Fruit fly (Drosophila melanogaster) whole organism, wandering third instar larva: Measurements from ENCODE around the gene Trhn.

Source experiments
- CG32264 ChIP-seq: fragments of 200-800 bp; sonication (Bioruptor generic); optimal IDR thresholded peaks from 2 replicates; lab custom pipeline; 2016; ENCODE audit warnings: missing biosample characterization, missing genetic modification characterization
- CG9705 ChIP-seq: fragments of 200-800 bp; sonication (Bioruptor generic); optimal IDR thresholded peaks from 2 replicates; lab custom pipeline; 2018; ENCODE audit warnings: missing biosample characterization, mild to moderate bottlenecking, missing genetic modification characterization
- CrebA ChIP-seq: fragments of 200-800 bp; sonication (Bioruptor generic); optimal IDR thresholded peaks from 2 replicates; lab custom pipeline; 2016; ENCODE audit warnings: missing biosample characterization, mild to moderate bottlenecking, missing genetic modification characterization, borderline replicate concordance
- Dfd ChIP-seq: fragments of >200 bp; optimal IDR thresholded peaks from 2 replicates; lab custom pipeline; 2017; ENCODE audit warnings: missing biosample characterization, missing genetic modification characterization
- Dif ChIP-seq: fragments of 200-275, 200-300 bp; sonication (Bioruptor generic); optimal IDR thresholded peaks from 2 replicates; lab custom pipeline; 2018; ENCODE audit warnings: missing biosample characterization, missing genetic modification characterization; ENCODE audit not compliant: partially characterized antibody
- GATAd ChIP-seq: sonication (Bioruptor generic); optimal IDR thresholded peaks from 2 replicates; lab custom pipeline; 2016; ENCODE audit warnings: missing biosample characterization, missing genetic modification characterization
- HLH106 ChIP-seq: fragments of 200-800 bp; optimal IDR thresholded peaks from 3 replicates; lab custom pipeline; 2019; ENCODE audit warnings: missing biosample characterization, mild to moderate bottlenecking, missing genetic modification characterization, moderate library complexity
- Hnf4 ChIP-seq: fragments of 200-800 bp; sonication (Bioruptor generic); optimal IDR thresholded peaks from 2 replicates; lab custom pipeline; 2016; ENCODE audit warnings: missing biosample characterization, mild to moderate bottlenecking, missing genetic modification characterization
- Hr78 ChIP-seq: fragments of >200 bp; optimal IDR thresholded peaks from 2 replicates; lab custom pipeline; 2017; ENCODE audit warnings: missing biosample characterization, missing genetic modification characterization
- Hr83 ChIP-seq: fragments of 200-300 bp; sonication (Bioruptor generic); optimal IDR thresholded peaks from 2 replicates; lab custom pipeline; 2016; ENCODE audit warnings: missing biosample characterization, mild to moderate bottlenecking, missing genetic modification characterization, moderate library complexity; ENCODE audit not compliant: poor library complexity, severe bottlenecking
- Jra ChIP-seq: sonication (Bioruptor generic); optimal IDR thresholded peaks from 2 replicates; lab custom pipeline; 2016; ENCODE audit warnings: missing biosample characterization, missing genetic modification characterization
- Mio ChIP-seq: sonication (Bioruptor generic); optimal IDR thresholded peaks from 2 replicates; lab custom pipeline; 2016; ENCODE audit warnings: missing biosample characterization, missing genetic modification characterization
- Myc ChIP-seq: fragments of >200 bp; optimal IDR thresholded peaks from 2 replicates; lab custom pipeline; 2017
- N ChIP-seq: fragments of >200 bp; optimal IDR thresholded peaks from 2 replicates; lab custom pipeline; 2018; ENCODE audit warnings: missing biosample characterization, missing external identifiers, missing genetic modification characterization
- OdsH ChIP-seq: fragments of 200-800 bp; sonication (Bioruptor generic); optimal IDR thresholded peaks from 2 replicates; lab custom pipeline; 2016; ENCODE audit warnings: missing biosample characterization, mild to moderate bottlenecking, missing genetic modification characterization
- Rel ChIP-seq, 2 experiments: fragments of 200-800 bp; sonication (Bioruptor generic) in 1 of 2; optimal IDR thresholded peaks; 2 replicates in 1 of 2; 3 replicates in 1 of 2; lab custom pipeline; 2016 to 2019; ENCODE audit warnings: mild to moderate bottlenecking in 2 of 2, missing biosample characterization in 2 of 2, missing genetic modification characterization in 2 of 2, moderate library complexity in 1 of 2
- Sp1 ChIP-seq: fragments of 200-800 bp; sonication (Bioruptor generic); optimal IDR thresholded peaks from 3 replicates; lab custom pipeline; 2019; ENCODE audit warnings: missing biosample characterization, mild to moderate bottlenecking, missing genetic modification characterization, moderate library complexity
- Vsx2 ChIP-seq: fragments of 200-300, 225-300 bp; sonication (Bioruptor generic); optimal IDR thresholded peaks from 2 replicates; lab custom pipeline; 2018; ENCODE audit warnings: missing biosample characterization, missing genetic modification characterization; ENCODE audit not compliant: partially characterized antibody
- br ChIP-seq: fragments of 200-800 bp; sonication (Bioruptor generic); optimal IDR thresholded peaks from 2 replicates; lab custom pipeline; 2016; ENCODE audit warnings: missing biosample characterization, missing genetic modification characterization
- brk ChIP-seq: fragments of 200-800 bp; sonication (Bioruptor generic); optimal IDR thresholded peaks from 2 replicates; lab custom pipeline; 2016; ENCODE audit warnings: missing biosample characterization, mild to moderate bottlenecking, missing genetic modification characterization
- dl ChIP-seq, 2 experiments: fragments of 175-275, 200-275 bp in 1 of 2; fragments of 200-275 bp in 1 of 2; sonication (Bioruptor generic); optimal IDR thresholded peaks; lab custom pipeline; 2018; ENCODE audit warnings: mild to moderate bottlenecking in 2 of 2, missing biosample characterization in 2 of 2, missing genetic modification characterization in 2 of 2, moderate library complexity in 2 of 2; ENCODE audit not compliant: partially characterized antibody in 2 of 2, insufficient read depth in 1 of 2
- dsf ChIP-seq: sonication (Bioruptor generic); optimal IDR thresholded peaks from 2 replicates; lab custom pipeline; 2016; ENCODE audit warnings: missing biosample characterization, missing genetic modification characterization, borderline replicate concordance
- ey ChIP-seq: fragments of 200-800 bp; sonication (Bioruptor generic); optimal IDR thresholded peaks from 2 replicates; lab custom pipeline; 2016; ENCODE audit warnings: missing biosample characterization, missing genetic modification characterization
- foxo ChIP-seq, 2 experiments: fragments of 200-800 bp; sonication (Bioruptor generic); optimal IDR thresholded peaks; 2 replicates in 1 of 2; 3 replicates in 1 of 2; lab custom pipeline; 2016 to 2017; ENCODE audit warnings: missing biosample characterization in 2 of 2, missing genetic modification characterization in 2 of 2
- fru ChIP-seq: fragments of 200-800 bp; sonication (Bioruptor generic); optimal IDR thresholded peaks from 3 replicates; lab custom pipeline; 2016; ENCODE audit warnings: missing biosample characterization, mild to moderate bottlenecking, missing genetic modification characterization
- h ChIP-seq: fragments of 200-800 bp; sonication (Bioruptor generic); optimal IDR thresholded peaks from 3 replicates; lab custom pipeline; 2016; ENCODE audit warnings: missing biosample characterization, mild to moderate bottlenecking, missing genetic modification characterization
- lola ChIP-seq: fragments of >200 bp; optimal IDR thresholded peaks from 2 replicates; lab custom pipeline; 2017; ENCODE audit warnings: missing biosample characterization, missing genetic modification characterization
- pan ChIP-seq: fragments of >200 bp; optimal IDR thresholded peaks from 2 replicates; lab custom pipeline; 2017
- psq ChIP-seq: fragments of 200-800 bp; sonication (Bioruptor generic); optimal IDR thresholded peaks from 3 replicates; lab custom pipeline; 2017; ENCODE audit warnings: missing biosample characterization, mild to moderate bottlenecking, missing genetic modification characterization, moderate library complexity
- rgr ChIP-seq: fragments of 200-800 bp; sonication (Bioruptor generic); optimal IDR thresholded peaks from 3 replicates; lab custom pipeline; 2016; ENCODE audit warnings: missing biosample characterization, mild to moderate bottlenecking, missing genetic modification characterization
- sage ChIP-seq: fragments of 200-800 bp; sonication (Bioruptor generic); optimal IDR thresholded peaks from 2 replicates; lab custom pipeline; 2016; ENCODE audit warnings: missing biosample characterization, mild to moderate bottlenecking, missing genetic modification characterization
- tai ChIP-seq: sonication (Bioruptor generic); optimal IDR thresholded peaks from 2 replicates; lab custom pipeline; 2016; ENCODE audit warnings: missing biosample characterization, missing genetic modification characterization
- usp ChIP-seq: fragments of >200 bp; optimal IDR thresholded peaks from 2 replicates; lab custom pipeline; 2017; ENCODE audit warnings: missing biosample characterization, missing genetic modification characterization
- woc ChIP-seq: sonication (Bioruptor generic); optimal IDR thresholded peaks from 2 replicates; lab custom pipeline; 2016; ENCODE audit warnings: missing biosample characterization, mild to moderate bottlenecking, missing genetic modification characterization

Trhn gene

DNA sequence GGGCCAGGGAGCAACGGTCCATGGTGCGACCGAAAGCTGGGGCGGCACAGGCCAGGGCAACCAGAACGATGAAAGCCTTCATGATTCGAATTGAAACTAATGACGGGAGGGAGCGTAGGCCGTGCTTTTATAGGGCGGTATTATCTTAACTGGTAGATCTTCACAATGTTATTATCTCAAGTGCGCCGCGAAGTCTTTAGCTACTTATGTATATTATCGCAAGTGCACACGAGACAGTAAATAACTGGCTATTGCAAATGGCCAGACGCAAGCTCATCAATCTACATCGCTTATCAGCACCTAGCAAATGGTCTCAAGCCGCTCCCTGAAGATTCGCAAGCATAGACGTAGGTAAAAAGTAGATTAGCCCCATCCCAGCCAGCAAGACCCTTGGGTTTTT is 18.1 kb upstream of the Trhn start, which contains the start of gene LysD:
LysD (minus strand) TSS at position 101 of the 400 bp plus-strand sequence.
- TF ChIP-seq Dfd (GFP tag; lab: Kevin White, UChicago) (no peak), CG32264 (GFP tag; lab: Kevin White, UChicago) (no peak), Mio (GFP tag; lab: Kevin White, UChicago) (no peak), Vsx2 (GFP tag; lab: Kevin White, UChicago) (no peak), usp (GFP tag; lab: Kevin White, UChicago) (no peak), br (no peak), Sp1 (no peak), OdsH (no peak), dsf (GFP tag; lab: Kevin White, UChicago) (no peak), Hr78 (GFP tag; lab: Kevin White, UChicago) (no peak), psq (GFP tag; lab: Kevin White, UChicago) (no peak), dl (GFP tag; optimal IDR thresholded peaks at IDR 0.05; lab: Kevin White, UChicago; ENCODE audit: insufficient read depth in 1 of 2, partially characterized antibody in 2 of 2) (no peak)
- TF ChIP-seq, all 38 proteins: peak for 0

DNA sequence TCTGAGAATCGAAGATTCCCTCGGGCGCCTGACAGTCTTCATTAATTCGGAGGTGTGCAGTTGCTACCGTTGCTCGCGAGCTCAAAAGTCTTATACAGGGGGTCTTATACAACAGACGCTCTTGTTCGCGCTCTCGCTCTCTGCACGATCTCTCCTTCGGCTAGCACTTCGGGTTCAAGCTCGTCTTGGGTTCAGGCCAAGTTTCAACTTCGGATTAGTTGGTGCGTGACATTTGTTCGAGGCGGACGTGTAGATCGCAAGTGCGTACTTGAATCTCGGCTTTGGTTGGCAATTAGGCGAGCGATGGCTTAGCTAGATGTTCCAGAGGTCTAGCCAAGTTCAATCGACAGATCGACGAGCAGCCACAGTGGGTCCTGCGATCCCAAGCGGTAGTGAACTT is 15.2 kb upstream of the Trhn start:
- TF ChIP-seq lola (GFP tag; lab: Kevin White, UChicago), result no peak
- TF ChIP-seq Vsx2 (GFP tag; lab: Kevin White, UChicago), result no peak
- TF ChIP-seq dl (GFP tag; optimal IDR thresholded peaks at IDR 0.05; lab: Kevin White, UChicago; ENCODE audit: insufficient read depth in 1 of 2, partially characterized antibody in 2 of 2), result peak in 1 of 2 experiments; percentile 1
- peak; percentile 36 for TF ChIP-seq Dif (GFP tag; lab: Kevin White, UChicago)
- TF ChIP-seq, all 38 proteins: peak for 2

DNA sequence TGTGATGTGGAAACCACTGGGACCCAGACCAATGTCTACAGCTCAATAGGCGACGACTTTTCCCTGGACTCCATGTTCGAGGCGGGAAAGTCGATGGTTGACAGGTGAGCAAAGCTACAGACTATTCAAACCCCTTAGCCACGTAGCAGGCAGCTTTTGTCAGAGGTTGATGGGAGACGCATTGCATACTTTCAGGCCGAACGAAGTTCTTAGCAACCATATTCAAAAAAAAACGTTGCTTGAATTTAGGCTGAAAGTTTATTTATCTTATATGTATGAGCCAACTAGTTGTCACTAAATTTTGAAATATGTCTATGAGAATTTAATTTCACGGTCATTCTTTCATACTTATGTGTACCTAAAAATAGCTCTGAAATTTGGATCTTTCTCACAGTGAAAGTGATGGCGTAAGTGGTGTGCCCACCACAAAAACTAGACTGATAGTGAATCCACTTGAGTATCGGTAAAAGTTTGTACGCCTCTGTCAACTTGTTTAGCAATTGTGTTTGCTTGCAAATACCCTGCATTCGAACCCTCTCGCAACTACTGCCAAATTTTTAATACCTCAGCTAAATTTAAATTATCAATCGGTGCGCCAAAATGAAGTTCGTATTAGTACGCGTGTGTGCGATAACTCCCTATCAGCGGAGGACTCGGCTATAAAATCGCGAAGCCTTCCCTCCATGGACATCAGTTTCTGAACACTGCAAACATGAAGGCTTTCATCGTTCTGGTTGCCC is 13.9 kb upstream of the Trhn start, which contains the start of gene LysB:
LysB (plus strand) TSS at position 690 of the 740 bp plus-strand sequence.
- no peak for TF ChIP-seq Dfd (GFP tag; lab: Kevin White, UChicago)
- TF ChIP-seq Hr78 (GFP tag; lab: Kevin White, UChicago), result no peak
- TF ChIP-seq dl (GFP tag; optimal IDR thresholded peaks at IDR 0.05; lab: Kevin White, UChicago; ENCODE audit: insufficient read depth in 1 of 2, partially characterized antibody in 2 of 2), result peak; percentile 64 to 80
- TF ChIP-seq N (GFP tag; lab: Kevin White, UChicago), result peak; percentile 11
- no peak for TF ChIP-seq brk (GFP tag; lab: Kevin White, UChicago)
- no peak for TF ChIP-seq pan
- TF ChIP-seq Myc (lab: Kevin White, UChicago), result peak; percentile 85
- TF ChIP-seq foxo (GFP tag; optimal IDR thresholded peaks at IDR 0.05; lab: Kevin White, UChicago), result no peak
- TF ChIP-seq CrebA (GFP tag; lab: Kevin White, UChicago), result no peak
- TF ChIP-seq Rel (GFP tag; optimal IDR thresholded peaks at IDR 0.05; lab: Kevin White, UChicago), result no peak
- TF ChIP-seq Rel (tag; optimal IDR thresholded peaks at IDR 0.05; lab: Kevin White, UChicago), result peak; percentile 18
- no peak for TF ChIP-seq Mio (GFP tag; lab: Kevin White, UChicago)
- TF ChIP-seq Dif (GFP tag; lab: Kevin White, UChicago), result peak; percentile 96
- TF ChIP-seq Vsx2 (GFP tag; lab: Kevin White, UChicago), result peak; percentile 86

DNA sequence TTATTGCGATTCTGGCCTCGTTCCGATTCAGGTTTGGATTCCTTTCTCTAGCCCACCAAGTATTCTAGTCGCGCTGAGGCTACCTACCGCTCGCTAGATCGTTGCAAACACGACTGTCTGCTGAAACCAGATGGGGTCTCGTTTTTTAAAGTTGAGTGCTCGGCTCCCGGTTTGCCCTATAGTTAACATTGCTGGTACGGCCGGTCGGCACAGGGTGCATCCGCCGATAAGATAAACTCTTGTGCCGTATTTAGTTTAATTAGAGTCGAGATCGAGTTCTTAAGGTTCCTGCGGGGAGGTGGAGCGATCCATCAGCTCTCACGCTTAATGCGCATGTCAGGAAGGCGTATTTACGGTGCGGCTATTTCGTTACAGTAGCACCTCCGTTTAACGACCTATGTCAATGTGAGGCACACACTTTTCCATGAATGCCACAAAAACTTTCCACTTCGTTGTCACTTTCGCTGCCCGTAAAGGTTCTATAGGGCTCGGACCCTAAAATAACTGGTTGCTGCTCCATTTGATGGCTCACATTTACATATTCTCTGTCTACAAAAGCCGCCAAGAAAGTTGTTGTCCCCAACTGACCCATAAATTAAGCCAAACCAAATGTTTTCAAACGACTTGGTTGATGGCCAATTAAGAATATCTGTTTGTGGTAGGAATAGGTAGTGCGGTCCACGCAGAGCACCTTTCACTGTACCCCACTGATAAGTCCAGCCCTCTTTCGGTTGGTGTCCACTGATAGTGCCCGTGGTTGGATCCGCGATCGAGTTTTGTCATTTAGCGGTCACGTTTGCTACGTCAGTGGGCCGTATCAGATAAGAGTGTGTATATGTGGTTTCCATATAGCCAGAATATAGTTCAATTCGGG is 11.9 kb upstream of the Trhn start, which contains the start of gene CG9119:
CG9119 (minus strand) TSS at position 122 of the 874 bp plus-strand sequence.
- TF ChIP-seq dsf (GFP tag; lab: Kevin White, UChicago), result no peak
- TF ChIP-seq sage, result no peak
- TF ChIP-seq Rel (GFP tag; optimal IDR thresholded peaks at IDR 0.05; lab: Kevin White, UChicago), result no peak
- TF ChIP-seq Rel (tag; optimal IDR thresholded peaks at IDR 0.05; lab: Kevin White, UChicago), result no peak
- TF ChIP-seq Myc (lab: Kevin White, UChicago), result no peak
- TF ChIP-seq usp (GFP tag; lab: Kevin White, UChicago), result no peak
- TF ChIP-seq GATAd (GFP tag; lab: Kevin White, UChicago), result no peak
- no peak for TF ChIP-seq CrebA (GFP tag; lab: Kevin White, UChicago)
- TF ChIP-seq h (GFP tag; lab: Kevin White, UChicago), result peak; percentile 59
- TF ChIP-seq woc, result no peak
- TF ChIP-seq foxo (GFP tag; optimal IDR thresholded peaks at IDR 0.05; lab: Kevin White, UChicago), result peak in 1 of 2 experiments; percentile 61
- no peak for TF ChIP-seq tai (GFP tag; lab: Kevin White, UChicago)
- TF ChIP-seq Hnf4 (GFP tag; lab: Kevin White, UChicago), result no peak
- TF ChIP-seq Jra, result no peak
- TF ChIP-seq Hr78 (GFP tag; lab: Kevin White, UChicago), result no peak
- TF ChIP-seq Mio (GFP tag; lab: Kevin White, UChicago), result no peak
- TF ChIP-seq fru (GFP tag; lab: Kevin White, UChicago), result peak; percentile 72
- peak; percentile 59 for TF ChIP-seq ey (GFP tag; lab: Kevin White, UChicago)
- TF ChIP-seq CG32264 (GFP tag; lab: Kevin White, UChicago), result no peak
- TF ChIP-seq pan, result no peak
- TF ChIP-seq Vsx2 (GFP tag; lab: Kevin White, UChicago), result no peak
- peak; percentile 24 for TF ChIP-seq HLH106 (tag; lab: Kevin White, UChicago)
- TF ChIP-seq Dfd (GFP tag; lab: Kevin White, UChicago), result no peak
- TF ChIP-seq CG9705 (GFP tag; lab: Kevin White, UChicago), result no peak
- TF ChIP-seq lola (GFP tag; lab: Kevin White, UChicago), result no peak
- TF ChIP-seq rgr (GFP tag; lab: Kevin White, UChicago), result peak; percentile 27
- peak; percentile 46 for TF ChIP-seq OdsH
- TF ChIP-seq Sp1, result peak; percentile 28
- TF ChIP-seq brk (GFP tag; lab: Kevin White, UChicago), result no peak
- TF ChIP-seq Hr83 (GFP tag; lab: Kevin White, UChicago), result no peak
